ENCODE assay signal across 2 worm cellular contexts in the genomic region with DNA sequence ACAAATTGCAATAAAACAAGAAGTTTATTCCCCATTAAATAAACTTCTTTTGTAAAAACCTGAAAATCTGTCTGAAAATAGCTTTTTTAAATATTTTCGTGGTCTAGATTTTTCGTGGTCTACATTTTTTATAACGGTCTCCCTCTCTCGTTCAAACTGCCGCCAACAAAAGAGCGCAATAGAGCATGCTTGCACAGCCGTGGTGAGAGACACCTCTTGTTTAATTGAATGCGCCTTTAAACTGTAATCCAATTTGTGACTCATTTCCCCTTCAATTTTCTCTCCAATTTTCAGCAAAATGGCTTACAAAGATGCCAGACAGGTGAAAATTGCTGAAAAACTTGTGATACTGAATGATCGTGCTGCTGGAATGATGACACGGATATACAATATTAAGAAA.
TF ChIP-seq lines count a peak whose summit lies in the region.

Gene gex-3, plus strand, starts transcription at position 295 of the 400 bp plus-strand sequence.

TF ChIP-seq in whole organism, L1 larva, 84 proteins besides CTCF, POLR2A, EP300 and RAD21 (continued from another document):
- peak; percentile 93 to 96 (median 96) for TF ChIP-seq dpl-1 (GFP tag; optimal IDR thresholded peaks at IDR 0.05; lab: Kevin White, UChicago)
- TF ChIP-seq nhr-19 (GFP tag; conservative IDR thresholded peaks at IDR 0.05; lab: Robert Waterston, UW) = peak; percentile 72
- TF ChIP-seq mab-9 (GFP tag; IDR thresholded peaks at IDR 0.05; lab: Robert Waterston, UW) = no peak
- TF ChIP-seq zag-1 (tag; optimal IDR thresholded peaks at IDR 0.05; lab: Kevin White, UChicago) = peak; percentile 19
- TF ChIP-seq hpl-2 (GFP tag; optimal IDR thresholded peaks at IDR 0.05; lab: Kevin White, UChicago) = no peak
- peak; percentile 92 to 96 for TF ChIP-seq lsy-2 (tag; optimal IDR thresholded peaks at IDR 0.05; lab: Kevin White, UChicago)
- TF ChIP-seq nhr-20 (tag; optimal IDR thresholded peaks at IDR 0.05; lab: Kevin White, UChicago) = peak; percentile 77
- TF ChIP-seq swsn-7 (tag; optimal IDR thresholded peaks at IDR 0.05; lab: Kevin White, UChicago) = peak; percentile 75
- peak; percentile 78 for TF ChIP-seq tbx-2 (tag; optimal IDR thresholded peaks at IDR 0.05; lab: Kevin White, UChicago)
- peak; percentile 53 for TF ChIP-seq F16B12.6 (tag; optimal IDR thresholded peaks at IDR 0.05; lab: Kevin White, UChicago)
- TF ChIP-seq snpc-4 (tag; optimal IDR thresholded peaks at IDR 0.05; lab: Kevin White, UChicago) = peak; percentile 67
- TF ChIP-seq fkh-8 (tag; optimal IDR thresholded peaks at IDR 0.05; lab: Kevin White, UChicago) = peak; percentile 73
- peak; percentile 50 for TF ChIP-seq irx-1 (tag; optimal IDR thresholded peaks at IDR 0.05; lab: Kevin White, UChicago)
- peak; percentile 79 for TF ChIP-seq fos-1 (tag; optimal IDR thresholded peaks at IDR 0.05; lab: Kevin White, UChicago)
- no peak for TF ChIP-seq Y116A8C.19 (tag; optimal IDR thresholded peaks at IDR 0.05; lab: Kevin White, UChicago; ENCODE audit: borderline replicate concordance)
- no peak for TF ChIP-seq C04F5.9 (tag; optimal IDR thresholded peaks at IDR 0.05; lab: Kevin White, UChicago)
- TF ChIP-seq isw-1 (GFP tag; IDR thresholded peaks at IDR 0.05; lab: Robert Waterston, UW) = peak; percentile 80
- no peak for TF ChIP-seq aha-1 (tag; optimal IDR thresholded peaks at IDR 0.05; lab: Kevin White, UChicago)
- peak; percentile 19 for TF ChIP-seq elt-2 (tag; optimal IDR thresholded peaks at IDR 0.05; lab: Kevin White, UChicago)
- TF ChIP-seq pqm-1 (tag; optimal IDR thresholded peaks at IDR 0.05; lab: Kevin White, UChicago) = no peak
- TF ChIP-seq nhr-71 (tag; optimal IDR thresholded peaks at IDR 0.05; lab: Kevin White, UChicago) = peak; percentile 87
- no peak for TF ChIP-seq blmp-1 (tag; optimal IDR thresholded peaks at IDR 0.05; lab: Kevin White, UChicago)
- no peak for TF ChIP-seq nhr-11 (tag; optimal IDR thresholded peaks at IDR 0.05; lab: Kevin White, UChicago)
- peak; percentile 28 for TF ChIP-seq pax-3 (tag; optimal IDR thresholded peaks at IDR 0.05; lab: Kevin White, UChicago)
- TF ChIP-seq nhr-90 (tag; optimal IDR thresholded peaks at IDR 0.05; lab: Kevin White, UChicago; ENCODE audit: poor library complexity) = peak; percentile 78
- peak; percentile 63 for TF ChIP-seq dsc-1 (tag; optimal IDR thresholded peaks at IDR 0.05; lab: Kevin White, UChicago)

TF ChIP-seq in whole organism, young adult, 124 proteins besides CTCF, POLR2A, EP300 and RAD21 (continued from another document):
- TF ChIP-seq nfya-1 (tag; optimal IDR thresholded peaks at IDR 0.05; lab: Kevin White, UChicago; ENCODE audit: borderline replicate concordance, insufficient read depth) (no peak), efl-1 (GFP tag; optimal IDR thresholded peaks at IDR 0.05; lab: Kevin White, UChicago) (peak; percentile 95), zfh-2 (GFP tag; conservative IDR thresholded peaks at IDR 0.05; lab: Robert Waterston, UW) (no peak), madf-8 (GFP tag; conservative IDR thresholded peaks at IDR 0.05; lab: Robert Waterston, UW) (peak; percentile 76), nhr-90 (tag; optimal IDR thresholded peaks at IDR 0.05; lab: Kevin White, UChicago) (no peak), lag-1 (GFP tag; IDR thresholded peaks at IDR 0.05; lab: Robert Waterston, UW) (no peak), hmg-20 (GFP tag; IDR thresholded peaks at IDR 0.05; lab: Robert Waterston, UW) (no peak), attf-3 (GFP tag; conservative IDR thresholded peaks at IDR 0.05; lab: Robert Waterston, UW) (peak; percentile 35; the same call in 1 of the 2 replicates), K12H6.12 (tag; optimal IDR thresholded peaks at IDR 0.05; lab: Kevin White, UChicago) (peak; percentile 28)
